Worm (Caenorhabditis elegans) whole organism, L4 larva: ENCODE results near the gene T28C12.15.

Experiments used
- F10B5.3 ChIP-seq: sonication (generic microtip); optimal IDR thresholded peaks from 2 replicates; lab custom pipeline; 2016; ENCODE audit warnings: mild to moderate bottlenecking, missing genetic modification characterization, missing compliant biosample characterization
- F37D6.2 ChIP-seq: sonication (generic microtip); optimal IDR thresholded peaks from 2 replicates; lab custom pipeline; 2016; ENCODE audit warnings: mild to moderate bottlenecking, missing genetic modification characterization, missing compliant biosample characterization
- F49E8.2 ChIP-seq: sonication (generic microtip); optimal IDR thresholded peaks from 2 replicates; lab custom pipeline; 2016; ENCODE audit warnings: missing compliant biosample characterization, mild to moderate bottlenecking, missing genetic modification characterization, borderline replicate concordance
- R02D3.7 ChIP-seq: fragments of 150-350 bp; sonication (generic microtip); optimal IDR thresholded peaks from 3 replicates; lab custom pipeline; 2014; ENCODE audit warnings: missing biosample characterization, missing genetic modification characterization
- Y48G9A.11 ChIP-seq: fragments of 200-800 bp; sonication (Bioruptor generic); IDR thresholded peaks from 2 replicates; pipeline ENCODE4 v1.3.6; 2022; ENCODE audit warnings: missing genetic modification reagents, missing genetic modification characterization, missing compliant biosample characterization
- Y5F2A.4 ChIP-seq: fragments of 200-800 bp; sonication (Bioruptor generic); optimal IDR thresholded peaks from 2 replicates; lab custom pipeline; 2018; ENCODE audit warnings: mild to moderate bottlenecking, missing genetic modification characterization, missing compliant biosample characterization
- ZK337.2 ChIP-seq: fragments of 200-800 bp; sonication (Bioruptor generic); IDR thresholded peaks from 2 replicates; pipeline ENCODE4 v1.3.6; 2022; ENCODE audit warnings: missing genetic modification reagents, missing genetic modification characterization, missing compliant biosample characterization
- aha-1 ChIP-seq: fragments of 150-350 bp; peaks from one replicate; lab custom pipeline; 2014; ENCODE audit warnings: missing biosample characterization, missing genetic modification characterization
- arid-1 ChIP-seq: fragments of 200-800 bp; sonication (Bioruptor generic); conservative IDR thresholded peaks from 2 replicates; pipeline ENCODE4 v1.3.6; 2022; ENCODE audit warnings: missing genetic modification reagents, missing genetic modification characterization, missing compliant biosample characterization
- ceh-20 ChIP-seq: fragments of 200-800 bp; sonication (Bioruptor generic); IDR thresholded peaks from 2 replicates; pipeline ENCODE4 v1.3.6; 2022; ENCODE audit warnings: missing genetic modification reagents, missing genetic modification characterization, missing compliant biosample characterization
- ceh-44 ChIP-seq: fragments of 200-800 bp; sonication (Bioruptor generic); IDR thresholded peaks from 2 replicates; pipeline ENCODE4 v1.3.6; 2022; ENCODE audit warnings: missing genetic modification reagents, missing genetic modification characterization, missing compliant biosample characterization
- ceh-62 ChIP-seq: sonication (generic microtip); optimal IDR thresholded peaks from 2 replicates; lab custom pipeline; 2017; ENCODE audit warnings: missing biosample characterization, missing genetic modification characterization
- cey-2 ChIP-seq: sonication (generic microtip); optimal IDR thresholded peaks from 3 replicates; lab custom pipeline; 2017; ENCODE audit warnings: missing genetic modification characterization, mild to moderate bottlenecking, missing compliant biosample characterization, antibody characterized with exemption, borderline replicate concordance; ENCODE audit not compliant: insufficient read depth
- daf-12 ChIP-seq: fragments of 150-350 bp; optimal IDR thresholded peaks from 2 replicates; lab custom pipeline; 2014; ENCODE audit warnings: missing biosample characterization, missing genetic modification reagents, missing genetic modification characterization
- daf-16 ChIP-seq, 3 experiments: sonication (generic microtip); optimal IDR thresholded peaks; 2 replicates each; lab custom pipeline; 2016 to 2017; ENCODE audit warnings: missing genetic modification characterization in 3 of 3, missing genetic modification reagents in 3 of 3, mild to moderate bottlenecking in 2 of 3, missing compliant biosample characterization in 2 of 3, missing biosample characterization in 1 of 3, moderate library complexity in 1 of 3
- daf-8 ChIP-seq: fragments of 200-800 bp; sonication (Bioruptor generic); IDR thresholded peaks from 2 replicates; pipeline ENCODE4 v1.3.6; 2022; ENCODE audit warnings: missing genetic modification characterization, missing compliant biosample characterization
- duxl-1 ChIP-seq: sonication (generic microtip); optimal IDR thresholded peaks from 2 replicates; lab custom pipeline; 2016; ENCODE audit warnings: mild to moderate bottlenecking, missing genetic modification characterization, moderate library complexity, missing compliant biosample characterization; ENCODE audit not compliant: poor library complexity
- hif-1 ChIP-seq, 2 experiments: sonication (generic microtip); optimal IDR thresholded peaks; 2 replicates each; lab custom pipeline; 2016 to 2017; ENCODE audit warnings: missing compliant biosample characterization in 2 of 2, missing genetic modification characterization in 2 of 2, missing genetic modification reagents in 2 of 2, missing genotype in 2 of 2, mild to moderate bottlenecking in 1 of 2
- hlh-11 ChIP-seq: fragments of 200-800 bp; sonication (Bioruptor generic); optimal IDR thresholded peaks from 2 replicates; lab custom pipeline; 2018; ENCODE audit warnings: mild to moderate bottlenecking, missing genetic modification characterization, missing compliant biosample characterization
- hmg-1.1 ChIP-seq: fragments of 200-800 bp; sonication (Bioruptor generic); IDR thresholded peaks from 2 replicates; pipeline ENCODE4 v1.3.6; 2022; ENCODE audit warnings: missing genetic modification reagents, missing genetic modification characterization, missing compliant biosample characterization
- jun-1 ChIP-seq: fragments of 150-350 bp; optimal IDR thresholded peaks from 2 replicates; lab custom pipeline; 2014; ENCODE audit warnings: missing biosample characterization, missing genetic modification reagents, missing genetic modification characterization
- lin-13 ChIP-seq: fragments of 150-350 bp; optimal IDR thresholded peaks from 2 replicates; lab custom pipeline; 2014; ENCODE audit warnings: missing biosample characterization, missing genetic modification reagents, missing genetic modification characterization
- lin-29 ChIP-seq: fragments of 200-800 bp; sonication (Bioruptor generic); IDR thresholded peaks from 2 replicates; pipeline ENCODE4 v1.3.6; 2022; ENCODE audit warnings: missing genetic modification reagents, missing genetic modification characterization, missing compliant biosample characterization
- lin-38 ChIP-seq: fragments of 200-800 bp; sonication (Bioruptor generic); IDR thresholded peaks from 2 replicates; pipeline ENCODE4 v1.3.6; 2022; ENCODE audit warnings: missing genetic modification reagents, missing genetic modification characterization, missing compliant biosample characterization
- lir-3 ChIP-seq: sonication (generic microtip); optimal IDR thresholded peaks from 2 replicates; lab custom pipeline; 2016; ENCODE audit warnings: mild to moderate bottlenecking, missing genetic modification characterization, missing compliant biosample characterization
- lsy-2 ChIP-seq, 2 experiments: fragments of 150-350 bp in 1 of 2; sonication (generic microtip) in 1 of 2; optimal IDR thresholded peaks; 2 replicates each; lab custom pipeline; 2014 to 2017; ENCODE audit warnings: missing biosample characterization in 2 of 2, missing genetic modification characterization in 2 of 2
- madf-5 ChIP-seq, 2 experiments: fragments of 200-800 bp; sonication (Bioruptor generic); IDR thresholded peaks; 2 replicates each; pipeline ENCODE4 v1.3.6; 2022; ENCODE audit warnings: missing compliant biosample characterization in 2 of 2, missing genetic modification characterization in 2 of 2
- madf-9 ChIP-seq: fragments of 200-800 bp; sonication (Bioruptor generic); conservative IDR thresholded peaks from 2 replicates; pipeline ENCODE4 v1.3.6; 2022; ENCODE audit warnings: missing genetic modification reagents, missing genetic modification characterization, missing compliant biosample characterization
- mxl-2 ChIP-seq: fragments of 200-800 bp; sonication (Bioruptor generic); conservative IDR thresholded peaks from 2 replicates; pipeline ENCODE4 v1.3.6; 2022; ENCODE audit warnings: missing genetic modification reagents, missing genetic modification characterization, missing compliant biosample characterization
- mxl-3 ChIP-seq: fragments of 200-800 bp; sonication (Bioruptor generic); optimal IDR thresholded peaks from 2 replicates; lab custom pipeline; 2018; ENCODE audit warnings: mild to moderate bottlenecking, missing genetic modification characterization, missing compliant biosample characterization
- nhr-10 ChIP-seq: fragments of 150-350 bp; optimal IDR thresholded peaks from 2 replicates; lab custom pipeline; 2014; ENCODE audit warnings: missing biosample characterization, missing genetic modification characterization
- nhr-102 ChIP-seq: sonication (generic microtip); optimal IDR thresholded peaks from 2 replicates; lab custom pipeline; 2016; ENCODE audit warnings: mild to moderate bottlenecking, missing genetic modification characterization, moderate library complexity, missing compliant biosample characterization
- nhr-111 ChIP-seq: fragments of 200-800 bp; sonication (Bioruptor generic); optimal IDR thresholded peaks from 2 replicates; lab custom pipeline; 2018; ENCODE audit warnings: mild to moderate bottlenecking, missing genetic modification characterization, missing compliant biosample characterization
- nhr-237 ChIP-seq: sonication (generic microtip); optimal IDR thresholded peaks from 2 replicates; lab custom pipeline; 2017; ENCODE audit warnings: missing biosample characterization, missing genetic modification characterization
- nhr-28 ChIP-seq: fragments of 150-350 bp; optimal IDR thresholded peaks from 2 replicates; lab custom pipeline; 2014; ENCODE audit warnings: missing biosample characterization, missing genetic modification characterization
- nhr-42 ChIP-seq: fragments of 200-800 bp; sonication (Bioruptor generic); IDR thresholded peaks from 2 replicates; pipeline ENCODE4 v1.3.6; 2022; ENCODE audit warnings: missing genetic modification characterization, missing compliant biosample characterization
- nhr-48 ChIP-seq: sonication (generic microtip); optimal IDR thresholded peaks from 2 replicates; lab custom pipeline; 2016; ENCODE audit warnings: mild to moderate bottlenecking, missing genetic modification characterization, missing compliant biosample characterization
- pha-4 ChIP-seq, 2 experiments: fragments of 150-350 bp in 1 of 2; fragments of 200-800 bp in 1 of 2; sonication (Bioruptor generic) in 1 of 2; IDR thresholded peaks in 1 of 2; optimal IDR thresholded peaks in 1 of 2; 2 replicates each; pipeline versions ENCODE4 v1.3.6 to Lab custom; 2014 to 2022; ENCODE audit warnings: missing genetic modification characterization in 2 of 2, missing genetic modification reagents in 2 of 2, missing biosample characterization in 1 of 2, missing compliant biosample characterization in 1 of 2
- saeg-2 ChIP-seq: fragments of 200-800 bp; sonication (Bioruptor generic); IDR thresholded peaks from 2 replicates; pipeline ENCODE4 v1.3.6; 2022; ENCODE audit warnings: missing genetic modification reagents, missing genetic modification characterization, missing compliant biosample characterization
- set-16 ChIP-seq: fragments of 200-800 bp; sonication (Bioruptor generic); IDR thresholded peaks from 2 replicates; pipeline ENCODE4 v1.3.6; 2022; ENCODE audit warnings: missing genetic modification reagents, missing genetic modification characterization, missing compliant biosample characterization
- snpc-1.2 ChIP-seq: fragments of 200-800 bp; sonication (Bioruptor generic); IDR thresholded peaks from 2 replicates; pipeline ENCODE4 v1.3.6; 2022; ENCODE audit warnings: missing genetic modification reagents, missing genetic modification characterization, missing compliant biosample characterization
- snpc-4 ChIP-seq: fragments of 150-350 bp; optimal IDR thresholded peaks from 2 replicates; lab custom pipeline; 2014; ENCODE audit warnings: missing biosample characterization, missing genetic modification characterization
- spr-1 ChIP-seq: sonication (generic microtip); optimal IDR thresholded peaks from 2 replicates; lab custom pipeline; 2016; ENCODE audit warnings: mild to moderate bottlenecking, missing genetic modification characterization, missing compliant biosample characterization
- spr-3 ChIP-seq: fragments of 200-800 bp; sonication (Bioruptor generic); optimal IDR thresholded peaks from 2 replicates; lab custom pipeline; 2018; ENCODE audit warnings: mild to moderate bottlenecking, missing genetic modification characterization, missing compliant biosample characterization
- unc-130 ChIP-seq: sonication (generic microtip); optimal IDR thresholded peaks from 2 replicates; lab custom pipeline; 2016; ENCODE audit warnings: missing genetic modification reagents, missing genetic modification characterization, missing compliant biosample characterization
- unc-39 ChIP-seq: sonication (generic microtip); optimal IDR thresholded peaks from 2 replicates; lab custom pipeline; 2017; ENCODE audit warnings: missing biosample characterization, missing genetic modification characterization
- zag-1 ChIP-seq: fragments of 150-350 bp; optimal IDR thresholded peaks from 2 replicates; lab custom pipeline; 2014; ENCODE audit warnings: missing biosample characterization, missing genetic modification characterization
- zfp-2 ChIP-seq: sonication (generic microtip); optimal IDR thresholded peaks from 2 replicates; lab custom pipeline; 2016; ENCODE audit warnings: mild to moderate bottlenecking, missing genetic modification characterization, missing compliant biosample characterization
- zfp-3 ChIP-seq: fragments of 200-800 bp; sonication (Bioruptor generic); conservative IDR thresholded peaks from 2 replicates; pipeline ENCODE4 v1.3.6; 2022; ENCODE audit warnings: missing genetic modification reagents, missing genetic modification characterization, missing compliant biosample characterization
- zip-2 ChIP-seq: fragments of 150-350 bp; optimal IDR thresholded peaks from 2 replicates; lab custom pipeline; 2014; ENCODE audit warnings: missing biosample characterization, missing genetic modification characterization
- ztf-7 ChIP-seq: fragments of 150-350 bp; optimal IDR thresholded peaks from 2 replicates; lab custom pipeline; 2014; ENCODE audit warnings: missing biosample characterization, missing genetic modification characterization

Gene T28C12.15

ce11 chrV:6276205-6276604, 45.4 kb downstream of the T28C12.15 start, which contains the start of gene F31F7.1 (continued):
- TF ChIP-seq madf-9 (GFP tag; lab: Robert Waterston, UW) = no peak
- no peak for TF ChIP-seq daf-12 (tag; lab: Kevin White, UChicago)
- TF ChIP-seq zfp-2 = no peak
- TF ChIP-seq lsy-2 (tag; optimal IDR thresholded peaks at IDR 0.05; lab: Kevin White, UChicago) = peak; percentile 32 to 56
- no peak for TF ChIP-seq F10B5.3 (tag; lab: Kevin White, UChicago)
- no peak for TF ChIP-seq daf-8
- peak in 1 of 2 experiments; percentile 5 for TF ChIP-seq hif-1 (tag; optimal IDR thresholded peaks at IDR 0.05; lab: Kevin White, UChicago)
- TF ChIP-seq nhr-111 = no peak
- TF ChIP-seq ztf-7 (tag; lab: Kevin White, UChicago) = no peak
- no peak for TF ChIP-seq lin-38 (GFP tag; lab: Robert Waterston, UW)
- peak in 1 of 2 experiments; percentile 48 for TF ChIP-seq daf-16 (GFP tag; optimal IDR thresholded peaks at IDR 0.05; lab: Kevin White, UChicago)
- peak; percentile 98 for TF ChIP-seq daf-16 (tag; optimal IDR thresholded peaks at IDR 0.05; lab: Kevin White, UChicago)
- TF ChIP-seq nhr-28 (tag; lab: Kevin White, UChicago) = peak; percentile 93
- TF ChIP-seq madf-5 (GFP tag; IDR thresholded peaks at IDR 0.05; lab: Robert Waterston, UW) = no peak
- TF ChIP-seq zfp-3 (GFP tag; lab: Robert Waterston, UW) = no peak
- no peak for TF ChIP-seq nhr-42 (GFP tag; lab: Robert Waterston, UW)
- no peak for TF ChIP-seq hmg-1.1 (GFP tag; lab: Robert Waterston, UW)
- TF ChIP-seq Y5F2A.4 = no peak
- TF ChIP-seq R02D3.7 (tag; lab: Kevin White, UChicago) = no peak
- no peak for TF ChIP-seq zag-1
- no peak for TF ChIP-seq saeg-2
- no peak for TF ChIP-seq mxl-2 (GFP tag; lab: Robert Waterston, UW)
- no peak for TF ChIP-seq unc-39 (tag; lab: Kevin White, UChicago)
- no peak for TF ChIP-seq Y48G9A.11
- TF ChIP-seq set-16 = no peak
- TF ChIP-seq F49E8.2 (tag; lab: Kevin White, UChicago) = no peak
- TF ChIP-seq cey-2 (tag; lab: Kevin White, UChicago) = no peak
- peak; percentile 87 for TF ChIP-seq nhr-48 (tag; lab: Kevin White, UChicago)
- no peak for TF ChIP-seq lin-29 (GFP tag; lab: Robert Waterston, UW)
- TF ChIP-seq mxl-3 (GFP tag; lab: Kevin White, UChicago) = peak; percentile 64
- TF ChIP-seq snpc-1.2 (GFP tag; lab: Robert Waterston, UW) = no peak
- TF ChIP-seq duxl-1 (tag; lab: Kevin White, UChicago) = no peak
- TF ChIP-seq lir-3 = no peak
- TF ChIP-seq unc-130 = no peak
- no peak for TF ChIP-seq ceh-44
- TF ChIP-seq nhr-237 (tag; lab: Kevin White, UChicago) = no peak
- TF ChIP-seq hlh-11 = peak; percentile 93
- TF ChIP-seq jun-1 (tag; lab: Kevin White, UChicago) = no peak
- TF ChIP-seq spr-3 (GFP tag; lab: Kevin White, UChicago) = no peak
- TF ChIP-seq F37D6.2 (tag; lab: Kevin White, UChicago) = no peak
- TF ChIP-seq pha-4 (GFP tag; IDR thresholded peaks at IDR 0.05; lab: Robert Waterston, UW) = 0 out of 2 replicates have a peak, but pooled peaks have one; percentile 15
- TF ChIP-seq pha-4 (tag; optimal IDR thresholded peaks at IDR 0.05; lab: Kevin White, UChicago) = no peak
- no peak for TF ChIP-seq ZK337.2
- TF ChIP-seq ceh-62 (tag; lab: Kevin White, UChicago) = no peak
- no peak for TF ChIP-seq zip-2 (tag; lab: Kevin White, UChicago)
- TF ChIP-seq ceh-20 (GFP tag; lab: Robert Waterston, UW) = no peak
- peak; percentile 1 for TF ChIP-seq lin-13
- TF ChIP-seq spr-1 (tag; lab: Kevin White, UChicago) = no peak
- no peak for TF ChIP-seq snpc-4 (tag; lab: Kevin White, UChicago)
- no peak for TF ChIP-seq arid-1 (GFP tag; lab: Robert Waterston, UW)
- peak; percentile 93 for TF ChIP-seq aha-1
- peak; percentile 92 for TF ChIP-seq nhr-10 (tag; lab: Kevin White, UChicago)
- TF ChIP-seq nhr-102 (tag; lab: Kevin White, UChicago) = peak; percentile 56
